Fruit fly (Drosophila melanogaster): ENCODE measurements around the gene CG14710.

DNA sequence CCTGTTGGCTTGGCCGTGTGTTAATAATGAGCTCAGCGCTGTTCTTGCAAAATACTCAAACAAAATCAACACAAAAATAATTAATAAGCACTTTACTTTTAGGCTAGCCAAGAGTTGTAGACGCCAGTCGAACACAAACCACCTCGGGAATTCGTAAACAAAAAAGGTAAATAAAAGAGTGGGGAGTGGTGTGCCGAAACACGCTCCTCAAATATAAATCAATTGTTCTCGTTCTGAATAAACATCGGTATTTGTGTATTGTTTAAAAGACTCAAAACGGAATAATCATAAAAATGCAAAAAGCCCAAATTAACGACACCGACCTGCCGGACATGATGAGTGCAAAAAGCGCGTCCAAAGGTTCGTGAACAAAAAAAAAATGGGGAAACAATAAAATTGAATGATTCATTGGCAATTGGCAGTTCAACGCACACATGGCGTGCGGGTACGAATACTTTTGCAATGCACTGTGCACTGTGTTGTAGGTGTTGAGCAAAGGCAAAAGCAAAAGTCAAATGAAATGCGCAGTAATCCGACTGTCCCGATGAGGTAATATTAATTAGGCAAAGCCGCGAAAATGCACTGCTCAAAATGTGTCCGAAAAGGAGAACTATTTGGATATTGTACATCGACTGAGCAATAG lies 20.2 kb downstream of the CG14710 start:
- TF ChIP-seq CG1832 (GFP tag; optimal IDR thresholded peaks at IDR 0.05) (no peak), CG17912 (GFP tag; optimal IDR thresholded peaks at IDR 0.05) (no peak), CG6683 (GFP tag; optimal IDR thresholded peaks at IDR 0.05) (no peak), Elba2 (GFP tag; optimal IDR thresholded peaks at IDR 0.05) (no peak)
